Fruit fly (Drosophila melanogaster) whole organism, embryonic: ENCODE results near the gene Hr4.

Experiments
- B-H1 ChIP-seq: fragments of 200-800 bp; sonication (Bioruptor generic); IDR thresholded peaks from 3 replicates; pipeline ENCODE4 v1.3.6; 2022; ENCODE audit warnings: missing biosample characterization, missing genetic modification characterization
- BtbVII ChIP-seq: fragments of 200-800 bp; sonication (Bioruptor generic); optimal IDR thresholded peaks from 3 replicates; lab custom pipeline; 2017; ENCODE audit warnings: missing biosample characterization, mild to moderate bottlenecking, missing genetic modification characterization
- CG10462 ChIP-seq: fragments of 200-800 bp; sonication (Bioruptor generic); optimal IDR thresholded peaks from 2 replicates; lab custom pipeline; 2016; ENCODE audit warnings: missing biosample characterization, missing genetic modification characterization
- CG11093 ChIP-seq: fragments of 200-800 bp; sonication (Bioruptor generic); IDR thresholded peaks from 3 replicates; pipeline ENCODE4 v1.3.6; 2022; ENCODE audit warnings: missing biosample characterization, missing genetic modification characterization
- CG14441 ChIP-seq: fragments of 200-800 bp; sonication (Bioruptor generic); IDR thresholded peaks from 2 replicates; pipeline ENCODE4 v1.3.6; 2022; ENCODE audit warnings: missing biosample characterization, missing genetic modification characterization
- CG16815 ChIP-seq: fragments of 200-800 bp; sonication (Bioruptor generic); optimal IDR thresholded peaks from 3 replicates; lab custom pipeline; 2017; ENCODE audit warnings: missing biosample characterization, mild to moderate bottlenecking, missing genetic modification characterization
- CG17361 ChIP-seq: fragments of 200-800 bp; sonication (Bioruptor generic); IDR thresholded peaks from 3 replicates; pipeline ENCODE4 v1.3.6; 2022; ENCODE audit warnings: missing biosample characterization, missing genetic modification characterization
- CG18599 ChIP-seq: fragments of 200-800 bp; sonication (Bioruptor generic); optimal IDR thresholded peaks from 3 replicates; lab custom pipeline; 2017; ENCODE audit warnings: missing biosample characterization, missing genetic modification characterization, mild to moderate bottlenecking, moderate library complexity, missing genetic modification reagents
- CG2199 ChIP-seq: fragments of 200-800 bp; sonication (Bioruptor generic); IDR thresholded peaks from 3 replicates; pipeline ENCODE4 v1.3.6; 2022; ENCODE audit warnings: missing biosample characterization, missing genetic modification characterization
- CG30403 ChIP-seq: fragments of 200-800 bp; sonication (Bioruptor generic); optimal IDR thresholded peaks from 3 replicates; lab custom pipeline; 2016; ENCODE audit warnings: missing biosample characterization, missing genetic modification characterization
- CG31441 ChIP-seq: fragments of 200-800 bp; sonication (Bioruptor generic); IDR thresholded peaks from 2 replicates; pipeline ENCODE4 v1.3.6; 2022; ENCODE audit warnings: missing biosample characterization, missing genetic modification characterization
- CG4854 ChIP-seq: fragments of 200-800 bp; sonication (Bioruptor generic); optimal IDR thresholded peaks from 2 replicates; lab custom pipeline; 2016; ENCODE audit warnings: missing biosample characterization, missing genetic modification characterization, inconsistent platforms
- CG5245 ChIP-seq: fragments of 200-800 bp; sonication (Bioruptor generic); optimal IDR thresholded peaks from 3 replicates; lab custom pipeline; 2016; ENCODE audit warnings: missing biosample characterization, missing genetic modification characterization
- CG6654 ChIP-seq: fragments of 200-800 bp; sonication (Bioruptor generic); optimal IDR thresholded peaks from 2 replicates; lab custom pipeline; 2017; ENCODE audit warnings: missing biosample characterization, mild to moderate bottlenecking, missing genetic modification characterization
- CG6689 ChIP-seq: fragments of 200-800 bp; sonication (Bioruptor generic); IDR thresholded peaks from 2 replicates; pipeline ENCODE4 v1.3.6; 2022; ENCODE audit warnings: missing biosample characterization, missing genetic modification characterization
- CG7372 ChIP-seq: fragments of 200-800 bp; sonication (Bioruptor generic); IDR thresholded peaks from 2 replicates; pipeline ENCODE4 v1.3.6; 2022; ENCODE audit warnings: missing biosample characterization, missing genetic modification characterization
- CG7556 ChIP-seq: fragments of 200-800 bp; sonication (Bioruptor generic); optimal IDR thresholded peaks from 2 replicates; lab custom pipeline; 2017; ENCODE audit warnings: missing biosample characterization, mild to moderate bottlenecking, missing genetic modification characterization
- CG7987 ChIP-seq: fragments of 200-800 bp; sonication (Bioruptor generic); optimal IDR thresholded peaks from 2 replicates; lab custom pipeline; 2018; ENCODE audit warnings: missing biosample characterization, mild to moderate bottlenecking, missing genetic modification characterization, moderate library complexity
- CG9727 ChIP-seq: fragments of 200-800 bp; sonication (Bioruptor generic); optimal IDR thresholded peaks from 3 replicates; lab custom pipeline; 2017; ENCODE audit warnings: missing biosample characterization, mild to moderate bottlenecking, missing genetic modification characterization
- CoRest ChIP-seq: fragments of 200-800 bp; sonication (Bioruptor generic); optimal IDR thresholded peaks from 3 replicates; lab custom pipeline; 2018; ENCODE audit warnings: missing biosample characterization, mild to moderate bottlenecking, missing genetic modification characterization, moderate library complexity
- Dek ChIP-seq: fragments of 200-800 bp; sonication (Bioruptor generic); optimal IDR thresholded peaks from 3 replicates; lab custom pipeline; 2019; ENCODE audit warnings: missing biosample characterization, mild to moderate bottlenecking, missing genetic modification characterization, moderate library complexity
- Dip3 ChIP-seq: fragments of 200-800 bp; sonication (Bioruptor generic); optimal IDR thresholded peaks from 3 replicates; lab custom pipeline; 2016; ENCODE audit warnings: missing biosample characterization, missing genetic modification characterization
- Drgx ChIP-seq: fragments of 200-800 bp; sonication (Bioruptor generic); IDR thresholded peaks from 2 replicates; pipeline ENCODE4 v1.3.6; 2022; ENCODE audit warnings: missing biosample characterization, missing genetic modification characterization
- Kr ChIP-seq: fragments of 200-800 bp; sonication (Bioruptor generic); optimal IDR thresholded peaks from 2 replicates; lab custom pipeline; 2017; ENCODE audit warnings: missing biosample characterization, mild to moderate bottlenecking, missing genetic modification characterization
- Lim3 ChIP-seq: fragments of 200-800 bp; sonication (Bioruptor generic); IDR thresholded peaks from 2 replicates; pipeline ENCODE4 v1.3.6; 2022; ENCODE audit warnings: missing biosample characterization, missing genetic modification characterization
- Meics ChIP-seq: fragments of 200-800 bp; sonication (Bioruptor generic); optimal IDR thresholded peaks from 2 replicates; lab custom pipeline; 2017; ENCODE audit warnings: missing biosample characterization, mild to moderate bottlenecking, missing genetic modification characterization
- Myb ChIP-seq: fragments of 200-800 bp; sonication (Bioruptor generic); optimal IDR thresholded peaks from 2 replicates; lab custom pipeline; 2016; ENCODE audit warnings: missing biosample characterization, missing genetic modification characterization
- Oaz ChIP-seq: fragments of 200-800 bp; sonication (Bioruptor generic); IDR thresholded peaks from 2 replicates; pipeline ENCODE4 v1.3.6; 2022; ENCODE audit warnings: missing biosample characterization, missing genetic modification characterization
- Optix ChIP-seq: fragments of 200-800 bp; sonication (Bioruptor generic); IDR thresholded peaks from 3 replicates; pipeline ENCODE4 v1.3.6; 2022; ENCODE audit warnings: missing biosample characterization, missing genetic modification characterization
- Pdp1 ChIP-seq, 2 experiments: fragments of 200-800 bp; sonication (Bioruptor generic); optimal IDR thresholded peaks; 3 replicates each; lab custom pipeline; 2016; ENCODE audit warnings: missing biosample characterization in 2 of 2, missing genetic modification characterization in 2 of 2, mild to moderate bottlenecking in 1 of 2, moderate library complexity in 1 of 2
- Poxn ChIP-seq: fragments of 200-800 bp; sonication (Bioruptor generic); IDR thresholded peaks from 2 replicates; pipeline ENCODE4 v1.3.6; 2022; ENCODE audit warnings: missing biosample characterization, missing genetic modification characterization
- abd-A ChIP-seq: fragments of 200-800 bp; sonication (Bioruptor generic); optimal IDR thresholded peaks from 3 replicates; lab custom pipeline; 2019; ENCODE audit warnings: missing biosample characterization, mild to moderate bottlenecking, missing genetic modification characterization, moderate library complexity
- az2 ChIP-seq: fragments of 200-800 bp; sonication (Bioruptor generic); optimal IDR thresholded peaks from 3 replicates; lab custom pipeline; 2016; ENCODE audit warnings: missing biosample characterization, missing genetic modification characterization
- caup ChIP-seq: fragments of 200-800 bp; sonication (Bioruptor generic); optimal IDR thresholded peaks from 3 replicates; lab custom pipeline; 2017; ENCODE audit warnings: missing biosample characterization, mild to moderate bottlenecking, missing genetic modification characterization, moderate library complexity; ENCODE audit not compliant: severe bottlenecking
- eve ChIP-seq, 2 experiments: fragments of >200 bp; optimal IDR thresholded peaks; 2 replicates each; lab custom pipeline; 2017; ENCODE audit warnings: missing biosample characterization in 2 of 2, missing genetic modification characterization in 2 of 2
- jigr1 ChIP-seq: fragments of 200-800 bp; sonication (Bioruptor generic); IDR thresholded peaks from 3 replicates; pipeline ENCODE4 v1.3.6; 2022; ENCODE audit warnings: missing biosample characterization, missing genetic modification characterization
- lbe ChIP-seq: fragments of 200-800 bp; sonication (Bioruptor generic); optimal IDR thresholded peaks from 2 replicates; lab custom pipeline; 2016; ENCODE audit warnings: missing biosample characterization, mild to moderate bottlenecking, missing genetic modification characterization
- lov ChIP-seq, 2 experiments: fragments of 200-800 bp in 1 of 2; fragments of >200 bp in 1 of 2; sonication (Bioruptor generic) in 1 of 2; IDR thresholded peaks in 1 of 2; optimal IDR thresholded peaks in 1 of 2; 2 replicates in 1 of 2; 3 replicates in 1 of 2; pipeline versions ENCODE4 v1.3.6 to Lab custom; 2017 to 2022; ENCODE audit warnings: missing biosample characterization in 1 of 2, missing genetic modification characterization in 1 of 2
- nmo ChIP-seq: fragments of 200-800 bp; sonication (Bioruptor generic); optimal IDR thresholded peaks from 2 replicates; lab custom pipeline; 2018; ENCODE audit warnings: missing biosample characterization, mild to moderate bottlenecking, missing genetic modification characterization, moderate library complexity
- odd ChIP-seq: fragments of 200-800 bp; sonication (Bioruptor generic); optimal IDR thresholded peaks from 2 replicates; lab custom pipeline; 2017; ENCODE audit warnings: missing biosample characterization, mild to moderate bottlenecking, missing genetic modification characterization
- org-1 ChIP-seq: fragments of 200-800 bp; sonication (Bioruptor generic); optimal IDR thresholded peaks from 2 replicates; lab custom pipeline; 2017; ENCODE audit warnings: missing biosample characterization, missing genetic modification characterization
- pum ChIP-seq: fragments of 200-800 bp; sonication (Bioruptor generic); optimal IDR thresholded peaks from 2 replicates; lab custom pipeline; 2016; ENCODE audit warnings: missing biosample characterization, missing genetic modification characterization
- rib ChIP-seq: fragments of 200-800 bp; sonication (Bioruptor generic); IDR thresholded peaks from 2 replicates; pipeline ENCODE4 v1.3.6; 2022; ENCODE audit warnings: missing biosample characterization, missing genetic modification characterization
- run ChIP-seq: fragments of 200-800 bp; sonication (Bioruptor generic); optimal IDR thresholded peaks from 3 replicates; lab custom pipeline; 2018; ENCODE audit warnings: missing biosample characterization, mild to moderate bottlenecking, missing genetic modification characterization
- sqz ChIP-seq: fragments of 200-800 bp; sonication (Bioruptor generic); optimal IDR thresholded peaks from 3 replicates; lab custom pipeline; 2018; ENCODE audit warnings: missing biosample characterization, mild to moderate bottlenecking, missing genetic modification characterization
- tap ChIP-seq: fragments of 200-800 bp; optimal IDR thresholded peaks from 3 replicates; lab custom pipeline; 2019; ENCODE audit warnings: missing biosample characterization, mild to moderate bottlenecking, missing genetic modification characterization, moderate library complexity
- toy ChIP-seq: fragments of 200-800 bp; sonication (Bioruptor generic); IDR thresholded peaks from 2 replicates; pipeline ENCODE4 v1.3.6; 2022; ENCODE audit warnings: missing biosample characterization, missing genetic modification characterization
- unc-4 ChIP-seq: fragments of 200-800 bp; sonication (Bioruptor generic); IDR thresholded peaks from 2 replicates; pipeline ENCODE4 v1.3.6; 2022; ENCODE audit warnings: missing biosample characterization, missing genetic modification characterization; ENCODE audit not compliant: partially characterized antibody
- unpg ChIP-seq: fragments of 200-800 bp; sonication (Bioruptor generic); optimal IDR thresholded peaks from 3 replicates; lab custom pipeline; 2018; ENCODE audit warnings: missing biosample characterization, mild to moderate bottlenecking, missing genetic modification characterization, moderate library complexity

The Hr4 gene

DNA sequence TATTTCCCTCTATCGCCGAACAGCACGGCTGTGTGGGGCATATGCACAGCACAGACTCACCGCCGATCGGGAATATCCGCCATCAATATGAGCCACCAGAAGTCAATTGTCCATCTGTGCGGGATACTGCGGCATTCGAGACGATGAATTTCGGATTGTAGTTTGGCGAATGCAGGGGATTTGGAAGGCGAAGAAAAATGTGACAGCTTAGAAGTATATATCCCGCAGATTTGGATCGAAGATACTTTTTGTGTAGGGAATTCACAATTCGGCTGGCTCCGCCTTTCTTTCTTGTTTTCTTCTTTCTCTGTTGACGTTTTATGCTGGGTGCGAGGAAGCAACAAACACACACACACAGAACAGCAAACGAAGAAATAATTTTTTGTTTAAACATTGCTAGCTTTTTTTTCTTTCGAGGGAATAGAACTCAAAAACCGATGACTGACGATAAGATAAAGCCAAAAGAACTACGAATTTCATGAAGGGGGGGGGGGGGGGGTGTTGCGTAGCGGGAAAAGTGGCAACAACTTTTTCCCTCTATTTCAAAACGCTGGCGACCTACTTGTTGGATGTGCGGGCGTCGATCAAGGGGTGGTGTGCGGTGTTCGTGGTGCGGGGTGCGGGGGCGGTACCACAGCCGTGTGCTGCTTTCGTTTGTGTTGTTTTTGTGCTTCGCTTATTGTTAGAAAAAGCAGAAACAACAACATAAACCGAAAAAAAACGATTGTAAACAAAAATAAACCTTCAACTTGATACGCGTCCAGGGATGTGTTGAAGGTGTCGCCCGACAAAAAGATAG is 42.6 kb downstream of the Hr4 start (continued):
- TF ChIP-seq CG16815 (GFP tag; lab: Kevin White, UChicago) (peak; percentile 59), run (tag; lab: Kevin White, UChicago) (peak; percentile 60), unpg (peak; percentile 81), tap (tag; lab: Kevin White, UChicago) (peak; percentile 62), Dip3 (GFP tag; lab: Kevin White, UChicago) (peak; percentile 69), CG11093 (GFP tag; lab: Robert Waterston, UW) (peak; percentile 79; the same call in 2 of the 3 replicates), Drgx (peak; percentile 59), Kr (no peak), eve (GFP tag; optimal IDR thresholded peaks at IDR 0.05; lab: Kevin White, UChicago) (no peak), BtbVII (GFP tag; lab: Kevin White, UChicago) (peak; percentile 5), jigr1 (GFP tag; lab: Robert Waterston, UW) (peak; percentile 82), Optix (GFP tag; lab: Robert Waterston, UW) (peak; percentile 82), Oaz (peak; percentile 45; the same call in 1 of the 2 replicates), Poxn (no peak), CG7372 (peak; percentile 53), CG7987 (GFP tag; lab: Kevin White, UChicago) (no peak), nmo (GFP tag; lab: Kevin White, UChicago) (peak; percentile 89), CG30403 (peak; percentile 66), toy (peak; percentile 31; the same call in 1 of the 2 replicates), CG2199 (GFP tag; lab: Robert Waterston, UW) (no peak), Meics (peak; percentile 62), rib (GFP tag; lab: Robert Waterston, UW) (0 out of 2 replicates have a peak, but pooled peaks have one; percentile 9), CG17361 (GFP tag; lab: Robert Waterston, UW) (peak; percentile 88), CG6689 (GFP tag; lab: Robert Waterston, UW) (peak; percentile 72), caup (peak; percentile 14), CG10462 (GFP tag; lab: Kevin White, UChicago) (peak; percentile 46), CG6654 (GFP tag; lab: Kevin White, UChicago) (peak; percentile 59), Pdp1 (GFP tag; optimal IDR thresholded peaks at IDR 0.05; lab: Kevin White, UChicago) (peak; percentile 42 to 50), CG31441 (GFP tag; lab: Robert Waterston, UW) (peak; percentile 84), Myb (GFP tag; lab: Kevin White, UChicago) (peak; percentile 65), CG7556 (GFP tag; lab: Kevin White, UChicago) (peak; percentile 77), CoRest (peak; percentile 89), unc-4 (GFP tag; lab: Robert Waterston, UW) (no peak), org-1 (peak; percentile 75), CG14441 (GFP tag; lab: Robert Waterston, UW) (peak; percentile 76), pum (GFP tag; lab: Kevin White, UChicago) (peak; percentile 68), B-H1 (GFP tag; lab: Robert Waterston, UW) (peak; percentile 64), CG18599 (peak; percentile 68), CG5245 (GFP tag; lab: Kevin White, UChicago) (peak; percentile 33), Lim3 (no peak), az2 (peak; percentile 56), sqz (GFP tag; lab: Kevin White, UChicago) (peak; percentile 82), lov (optimal IDR thresholded peaks at IDR 0.05; lab: Kevin White, UChicago) (no peak), lov (GFP tag; IDR thresholded peaks at IDR 0.05; lab: Robert Waterston, UW) (no peak), CG9727 (GFP tag; lab: Kevin White, UChicago) (peak; percentile 65), lbe (GFP tag; lab: Kevin White, UChicago) (no peak), abd-A (no peak), Dek (tag; lab: Kevin White, UChicago) (peak; percentile 68), CG4854 (GFP tag; lab: Kevin White, UChicago) (peak; percentile 45), odd (GFP tag; lab: Kevin White, UChicago) (peak; percentile 63)
